Worm (Caenorhabditis elegans): ENCODE results near the gene lap-2.

DNA sequence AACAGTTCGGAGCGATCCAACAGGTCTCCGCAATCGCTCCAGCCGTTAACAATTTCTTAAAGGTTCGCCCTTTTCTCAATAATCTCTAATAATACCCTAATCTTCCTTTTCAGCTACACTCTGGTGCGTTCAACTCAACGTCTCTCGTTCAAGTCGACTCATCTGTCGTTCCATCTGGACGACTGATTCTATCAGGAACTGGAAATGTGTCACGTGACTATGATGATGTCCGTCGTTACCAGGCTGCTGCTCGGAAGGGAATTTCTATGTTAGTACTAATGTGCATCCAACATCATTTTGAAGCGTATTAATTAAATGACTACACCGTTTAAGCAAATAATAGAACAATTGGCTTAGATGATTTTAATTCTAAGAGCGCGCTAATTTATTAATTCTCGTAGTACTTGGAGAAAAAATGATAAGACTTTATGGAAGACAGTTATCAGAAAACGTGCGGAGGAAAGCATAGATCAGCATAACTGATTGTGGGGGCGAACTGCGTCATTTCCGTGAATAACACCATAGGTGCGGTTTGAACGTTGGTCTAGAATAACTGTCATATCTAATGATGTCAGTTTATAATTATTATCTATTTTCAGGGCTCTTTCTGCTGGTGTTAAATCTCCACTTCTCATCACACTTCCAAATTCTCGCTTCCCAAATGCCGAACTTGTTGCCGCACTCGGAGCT lies 465 bp downstream of the lap-2 start:
- TF ChIP-seq nhr-12 (tag; optimal IDR thresholded peaks at IDR 0.05) (no peak), egl-27 (tag; optimal IDR thresholded peaks at IDR 0.05) (no peak), elt-1 (tag; optimal IDR thresholded peaks at IDR 0.05) (no peak), elt-3 (tag; optimal IDR thresholded peaks at IDR 0.05) (no peak), ztf-11 (tag; optimal IDR thresholded peaks at IDR 0.05) (no peak), daf-12 (tag; optimal IDR thresholded peaks at IDR 0.05) (no peak), zag-1 (tag; optimal IDR thresholded peaks at IDR 0.05) (no peak), ama-1 (optimal IDR thresholded peaks at IDR 0.05) (no peak)

All from whole organism, L3 larva.